Worm (Caenorhabditis elegans) whole organism, mixed stage, embryonic: ENCODE measurements around the gene zipt-15.

ENCODE experiments used
- M03D4.4 ChIP-seq: sonication (generic microtip); optimal IDR thresholded peaks from 2 replicates; lab custom pipeline; 2017; ENCODE audit warnings: mild to moderate bottlenecking, missing genetic modification characterization, missing compliant biosample characterization
- bed-3 ChIP-seq: fragments of 200-800 bp; sonication (Bioruptor generic); optimal IDR thresholded peaks from 3 replicates; lab custom pipeline; 2018; ENCODE audit warnings: mild to moderate bottlenecking, missing genetic modification characterization, moderate library complexity, missing compliant biosample characterization
- blmp-1 ChIP-seq: fragments of 150-350 bp; optimal IDR thresholded peaks from 2 replicates; lab custom pipeline; 2014; ENCODE audit warnings: missing biosample characterization, missing genetic modification characterization
- ceh-39 ChIP-seq: fragments of 150-350 bp; optimal IDR thresholded peaks from 2 replicates; lab custom pipeline; 2014; ENCODE audit warnings: missing biosample characterization, missing genetic modification characterization
- ceh-43 ChIP-seq: fragments of 200-800 bp; sonication (Bioruptor generic); optimal IDR thresholded peaks from 2 replicates; lab custom pipeline; 2018; ENCODE audit warnings: mild to moderate bottlenecking, missing genetic modification characterization, moderate library complexity, missing compliant biosample characterization
- ceh-83 ChIP-seq: fragments of 200-800 bp; sonication (Bioruptor generic); optimal IDR thresholded peaks from 2 replicates; lab custom pipeline; 2018; ENCODE audit warnings: mild to moderate bottlenecking, missing genetic modification characterization, missing compliant biosample characterization
- ces-1 ChIP-seq: fragments of 150-350 bp; optimal IDR thresholded peaks from 2 replicates; lab custom pipeline; 2014; ENCODE audit warnings: missing biosample characterization, missing genetic modification reagents, missing genetic modification characterization
- cnd-1 ChIP-seq: fragments of 200-800 bp; sonication (Bioruptor generic); optimal IDR thresholded peaks from 2 replicates; lab custom pipeline; 2018; ENCODE audit warnings: mild to moderate bottlenecking, missing genetic modification characterization, missing compliant biosample characterization
- drap-1 ChIP-seq: fragments of 200-800 bp; sonication (Bioruptor generic); optimal IDR thresholded peaks from 3 replicates; lab custom pipeline; 2018; ENCODE audit warnings: mild to moderate bottlenecking, missing genetic modification characterization, missing compliant biosample characterization
- elt-1 ChIP-seq: sonication (generic microtip); optimal IDR thresholded peaks from 2 replicates; lab custom pipeline; 2017; ENCODE audit warnings: missing genetic modification characterization, mild to moderate bottlenecking, missing compliant biosample characterization, antibody characterized with exemption, moderate library complexity, borderline replicate concordance; ENCODE audit not compliant: insufficient read depth
- elt-3 ChIP-seq: fragments of 150-350 bp; optimal IDR thresholded peaks from 2 replicates; lab custom pipeline; 2014; ENCODE audit warnings: missing biosample characterization, missing genetic modification characterization
- flh-1 ChIP-seq: fragments of 200-800 bp; sonication (Bioruptor generic); optimal IDR thresholded peaks from 2 replicates; lab custom pipeline; 2018; ENCODE audit warnings: mild to moderate bottlenecking, missing genetic modification characterization, moderate library complexity, missing compliant biosample characterization
- ham-2 ChIP-seq: fragments of 200-800 bp; sonication (Bioruptor generic); optimal IDR thresholded peaks from 2 replicates; lab custom pipeline; 2018; ENCODE audit warnings: mild to moderate bottlenecking, missing genetic modification characterization, missing compliant biosample characterization
- hlh-1 ChIP-seq: fragments of 150-350 bp; optimal IDR thresholded peaks from 2 replicates; lab custom pipeline; 2014; ENCODE audit warnings: missing biosample characterization, missing genetic modification reagents, missing genetic modification characterization
- lin-13 ChIP-seq: fragments of 150-350 bp; optimal IDR thresholded peaks from 2 replicates; lab custom pipeline; 2014; ENCODE audit warnings: missing biosample characterization, missing genetic modification characterization
- lin-32 ChIP-seq: fragments of 200-800 bp; sonication (Bioruptor generic); optimal IDR thresholded peaks from 2 replicates; lab custom pipeline; 2018; ENCODE audit warnings: mild to moderate bottlenecking, missing genetic modification characterization, missing compliant biosample characterization
- lsy-2 ChIP-seq: fragments of 150-350 bp; optimal IDR thresholded peaks from 2 replicates; lab custom pipeline; 2014; ENCODE audit warnings: missing biosample characterization, missing genetic modification characterization
- mab-5 ChIP-seq: fragments of 150-350 bp; optimal IDR thresholded peaks from 2 replicates; lab custom pipeline; 2014; ENCODE audit warnings: missing biosample characterization, missing genetic modification characterization
- mep-1 ChIP-seq: fragments of 150-350 bp; optimal IDR thresholded peaks from 2 replicates; lab custom pipeline; 2017; ENCODE audit warnings: missing biosample characterization, missing genetic modification reagents, missing genetic modification characterization, inconsistent platforms
- mls-2 ChIP-seq: sonication (generic microtip); optimal IDR thresholded peaks from 2 replicates; lab custom pipeline; 2016; ENCODE audit warnings: mild to moderate bottlenecking, missing genetic modification characterization, moderate library complexity, missing compliant biosample characterization
- nhr-12 ChIP-seq: fragments of 150-350 bp; optimal IDR thresholded peaks from 2 replicates; lab custom pipeline; 2014; ENCODE audit warnings: missing biosample characterization, missing genetic modification characterization
- nhr-2 ChIP-seq: fragments of 150-350 bp; optimal IDR thresholded peaks from 2 replicates; lab custom pipeline; 2014; ENCODE audit warnings: missing biosample characterization, missing genetic modification characterization
- nhr-237 ChIP-seq: fragments of 150-350 bp; optimal IDR thresholded peaks from 2 replicates; lab custom pipeline; 2014; ENCODE audit warnings: missing biosample characterization, missing genetic modification characterization
- nhr-28 ChIP-seq: fragments of 150-350 bp; optimal IDR thresholded peaks from 2 replicates; lab custom pipeline; 2014; ENCODE audit warnings: missing biosample characterization, missing genetic modification characterization
- nhr-76 ChIP-seq: sonication (generic microtip); optimal IDR thresholded peaks from 2 replicates; lab custom pipeline; 2017; ENCODE audit warnings: missing biosample characterization, missing genetic modification characterization
- pha-4 ChIP-seq: fragments of 150-350 bp; optimal IDR thresholded peaks from 2 replicates; lab custom pipeline; 2018; ENCODE audit warnings: missing biosample characterization, missing genetic modification reagents, missing genetic modification characterization
- sem-2 ChIP-seq: fragments of 200-800 bp; sonication (Bioruptor generic); optimal IDR thresholded peaks from 2 replicates; lab custom pipeline; 2018; ENCODE audit warnings: mild to moderate bottlenecking, missing genetic modification characterization, missing compliant biosample characterization
- snpc-4 ChIP-seq: fragments of 150-350 bp; optimal IDR thresholded peaks from 2 replicates; lab custom pipeline; 2014; ENCODE audit warnings: missing biosample characterization, missing genetic modification characterization
- sptf-1 ChIP-seq: sonication (generic microtip); optimal IDR thresholded peaks from 2 replicates; lab custom pipeline; 2017; ENCODE audit warnings: mild to moderate bottlenecking, missing genetic modification characterization, moderate library complexity, missing compliant biosample characterization
- tbx-8 ChIP-seq: fragments of 200-800 bp; sonication (Bioruptor generic); optimal IDR thresholded peaks from 2 replicates; lab custom pipeline; 2018; ENCODE audit warnings: mild to moderate bottlenecking, missing genetic modification characterization, moderate library complexity, missing compliant biosample characterization
- unc-120 ChIP-seq: sonication (generic microtip); optimal IDR thresholded peaks from 2 replicates; lab custom pipeline; 2017; ENCODE audit warnings: missing genetic modification characterization, missing compliant biosample characterization; ENCODE audit not compliant: poor library complexity, severe bottlenecking
- unc-39 ChIP-seq: fragments of 150-350 bp; optimal IDR thresholded peaks from 2 replicates; lab custom pipeline; 2014; ENCODE audit warnings: missing biosample characterization, missing genetic modification characterization
- unc-62 ChIP-seq: fragments of 150-350 bp; optimal IDR thresholded peaks from 2 replicates; lab custom pipeline; 2014; ENCODE audit warnings: missing biosample characterization, missing genetic modification reagents, missing genetic modification characterization
- zip-8 ChIP-seq: fragments of 150-350 bp; optimal IDR thresholded peaks from 2 replicates; lab custom pipeline; 2014; ENCODE audit warnings: missing biosample characterization, missing genetic modification characterization
- ztf-11 ChIP-seq: fragments of 150-350 bp; optimal IDR thresholded peaks from 2 replicates; lab custom pipeline; 2014; ENCODE audit warnings: missing biosample characterization, missing genetic modification characterization

The zipt-15 gene

DNA sequence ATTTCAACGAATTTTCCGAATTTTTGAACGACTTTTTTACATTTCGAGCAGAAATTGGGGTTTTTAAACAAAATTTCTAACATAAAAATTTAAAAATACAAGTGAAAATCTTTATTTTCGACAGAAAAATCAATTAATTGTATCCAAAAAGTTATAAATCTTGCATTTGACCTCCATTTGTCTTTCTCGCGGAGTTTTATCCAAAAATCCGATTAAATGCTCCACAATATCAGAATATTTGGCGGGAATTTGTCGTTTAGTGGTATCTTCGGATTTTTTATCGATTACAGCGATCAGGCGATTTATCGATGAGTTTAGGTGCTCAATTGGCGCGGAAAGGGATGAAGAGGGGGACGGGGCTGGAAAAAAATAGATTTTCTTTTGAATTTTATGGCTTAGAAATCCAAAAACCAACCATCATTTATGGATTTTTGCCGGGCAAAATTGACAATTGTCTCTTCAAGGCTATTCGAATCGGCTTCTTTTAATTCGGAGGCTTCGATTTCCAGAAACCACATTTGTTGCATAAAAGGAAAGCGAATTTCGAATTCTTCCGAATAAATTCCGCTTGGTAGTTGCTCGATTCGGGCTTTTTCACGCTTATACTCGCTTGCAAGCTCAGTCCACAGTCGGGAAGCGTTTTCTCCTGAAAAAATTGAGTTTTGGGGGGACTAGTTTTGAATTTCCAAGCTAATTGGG, 5.7 kb upstream of the zipt-15 start:
- TF ChIP-seq M03D4.4 (tag; lab: Kevin White, UChicago) (no peak), ces-1 (GFP tag; lab: Kevin White, UChicago) (no peak)
- TF ChIP-seq, all 35 proteins: peak for 0

DNA sequence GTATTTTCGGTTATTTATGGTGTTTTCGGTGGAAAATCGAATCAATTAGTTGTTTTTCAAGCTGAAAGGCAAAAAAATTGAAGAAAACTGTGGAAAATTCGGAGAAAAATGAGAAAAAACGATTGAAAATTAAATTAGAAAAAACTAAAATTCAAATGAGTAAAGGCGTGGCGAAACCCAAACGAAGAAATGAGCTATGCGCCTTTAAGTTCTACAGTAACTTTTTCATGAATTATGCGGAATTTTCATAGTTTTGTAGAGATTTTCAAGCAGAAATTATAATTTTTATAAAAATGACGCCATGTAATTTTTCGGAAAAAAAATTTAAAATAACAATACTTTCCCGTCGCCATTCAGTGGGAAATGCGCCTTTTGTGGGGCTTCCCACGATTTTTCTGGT, 4.9 kb upstream of the zipt-15 start:
- TF ChIP-seq nhr-2 (tag; lab: Kevin White, UChicago) (no peak), nhr-237 (no peak), lin-32 (GFP tag; lab: Kevin White, UChicago) (no peak), elt-1 (tag; lab: Kevin White, UChicago) (no peak), pha-4 (no peak), hlh-1 (tag; lab: Kevin White, UChicago) (no peak), mab-5 (no peak), ham-2 (no peak), ceh-39 (tag; lab: Kevin White, UChicago) (no peak), elt-3 (tag; lab: Kevin White, UChicago) (no peak), drap-1 (GFP tag; lab: Kevin White, UChicago) (no peak), ztf-11 (tag; lab: Kevin White, UChicago) (no peak), unc-62 (no peak), snpc-4 (no peak), ceh-83 (GFP tag; lab: Kevin White, UChicago) (no peak), zip-8 (no peak)
- TF ChIP-seq, all 35 proteins: peak for 0

DNA sequence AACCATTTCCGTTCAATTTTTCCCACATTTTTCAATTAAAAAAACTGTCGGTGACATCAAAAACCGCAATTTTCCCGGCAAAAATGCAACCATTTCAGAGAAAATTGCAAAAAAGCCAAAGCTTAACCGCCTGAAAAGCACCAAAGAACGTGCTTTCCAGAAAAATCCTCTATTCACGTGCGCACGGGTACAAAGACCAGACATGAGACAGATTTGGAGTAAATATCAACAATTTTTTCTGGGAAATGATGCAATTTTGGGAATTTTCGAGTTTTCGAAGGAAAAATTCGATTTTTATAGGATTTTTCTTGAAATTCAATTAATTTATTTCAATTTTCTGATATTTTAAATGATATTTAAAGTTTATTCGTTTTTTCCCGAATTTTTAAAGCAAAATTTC, 4.4 kb upstream of the zipt-15 start:
- no peak for TF ChIP-seq sptf-1
- no peak for TF ChIP-seq mep-1 (tag; lab: Kevin White, UChicago)
- no peak for TF ChIP-seq nhr-12
- TF ChIP-seq nhr-28 (tag; lab: Kevin White, UChicago) = no peak
- TF ChIP-seq ztf-11 (tag; lab: Kevin White, UChicago) = no peak
- no peak for TF ChIP-seq ceh-43
- no peak for TF ChIP-seq elt-1 (tag; lab: Kevin White, UChicago)
- TF ChIP-seq elt-3 (tag; lab: Kevin White, UChicago) = no peak

DNA sequence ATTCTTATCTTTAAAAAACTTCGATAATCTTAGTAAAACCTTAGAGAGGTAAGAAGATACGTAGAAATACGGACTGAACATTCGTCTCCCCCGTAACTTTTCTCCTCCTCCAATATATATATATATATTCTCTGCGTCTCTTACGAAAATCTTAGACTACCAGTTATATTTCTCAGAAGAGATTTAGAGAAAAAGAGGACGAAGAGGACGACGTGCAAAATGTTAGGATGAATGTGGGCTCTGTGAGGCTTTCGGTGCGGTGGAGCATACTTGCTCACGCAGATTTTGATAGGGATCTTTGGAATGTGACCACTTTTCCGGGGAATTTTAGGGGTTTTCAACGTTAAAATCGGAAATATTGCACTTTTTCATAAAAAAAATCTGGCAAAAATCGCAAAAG, 3.7 kb upstream of the zipt-15 start:
- no peak for TF ChIP-seq sem-2 (GFP tag; lab: Kevin White, UChicago)
- no peak for TF ChIP-seq tbx-8 (GFP tag; lab: Kevin White, UChicago)
- TF ChIP-seq ces-1 (GFP tag; lab: Kevin White, UChicago) = peak; percentile 82
- TF ChIP-seq blmp-1 (tag; lab: Kevin White, UChicago) = no peak
- no peak for TF ChIP-seq flh-1 (GFP tag; lab: Kevin White, UChicago)
- no peak for TF ChIP-seq snpc-4
- TF ChIP-seq ceh-39 (tag; lab: Kevin White, UChicago) = peak; percentile 71
- peak; percentile 12 for TF ChIP-seq unc-62
- TF ChIP-seq lin-32 (GFP tag; lab: Kevin White, UChicago) = no peak
- TF ChIP-seq ham-2 = peak; percentile 48
- TF ChIP-seq ceh-83 (GFP tag; lab: Kevin White, UChicago) = no peak
- TF ChIP-seq nhr-237 = peak; percentile 11
- peak; percentile 33 for TF ChIP-seq hlh-1 (tag; lab: Kevin White, UChicago)
- peak; percentile 55 for TF ChIP-seq pha-4
- no peak for TF ChIP-seq sptf-1
- TF ChIP-seq cnd-1 (tag; lab: Kevin White, UChicago) = no peak
- no peak for TF ChIP-seq ztf-11 (tag; lab: Kevin White, UChicago)
- no peak for TF ChIP-seq elt-1 (tag; lab: Kevin White, UChicago)
- TF ChIP-seq unc-39 (tag; lab: Kevin White, UChicago) = no peak
- TF ChIP-seq lin-13 (tag; lab: Kevin White, UChicago) = peak; percentile 19
- no peak for TF ChIP-seq mab-5
- no peak for TF ChIP-seq ceh-43
- peak; percentile 9 for TF ChIP-seq drap-1 (GFP tag; lab: Kevin White, UChicago)
- peak; percentile 65 for TF ChIP-seq mep-1 (tag; lab: Kevin White, UChicago)
- TF ChIP-seq elt-3 (tag; lab: Kevin White, UChicago) = no peak
- no peak for TF ChIP-seq nhr-12
- TF ChIP-seq mls-2 = no peak
- TF ChIP-seq zip-8 = no peak
- TF ChIP-seq bed-3 = no peak
- no peak for TF ChIP-seq nhr-76
- no peak for TF ChIP-seq nhr-28 (tag; lab: Kevin White, UChicago)
- no peak for TF ChIP-seq M03D4.4 (tag; lab: Kevin White, UChicago)
- no peak for TF ChIP-seq nhr-2 (tag; lab: Kevin White, UChicago)
- TF ChIP-seq unc-120 (tag; lab: Kevin White, UChicago) = peak; percentile 10
- TF ChIP-seq lsy-2 (tag; lab: Kevin White, UChicago) = peak; percentile 65
